Fruit fly (Drosophila melanogaster) whole organism, pupa: ENCODE results near the gene Mhc.

ENCODE experiments used
- CG10348 ChIP-seq: fragments of 200-800 bp; sonication (Bioruptor generic); IDR thresholded peaks from 2 replicates; pipeline ENCODE4 v1.3.6; 2022; ENCODE audit warnings: missing biosample characterization, missing genetic modification characterization
- CG13204 ChIP-seq: fragments of 200-800 bp; sonication (Bioruptor generic); optimal IDR thresholded peaks from 2 replicates; lab custom pipeline; 2018; ENCODE audit warnings: missing biosample characterization, mild to moderate bottlenecking, missing genetic modification characterization, moderate library complexity
- CG14655 ChIP-seq: fragments of 200-800 bp; sonication (Bioruptor generic); optimal IDR thresholded peaks from 3 replicates; lab custom pipeline; 2017; ENCODE audit warnings: mild to moderate bottlenecking, missing biosample characterization, missing genetic modification reagents, missing genetic modification characterization
- CG15710 ChIP-seq: fragments of 200-800 bp; sonication (Bioruptor generic); optimal IDR thresholded peaks from 2 replicates; lab custom pipeline; 2018; ENCODE audit warnings: missing biosample characterization, mild to moderate bottlenecking, missing genetic modification characterization, moderate library complexity
- CG17806 ChIP-seq: fragments of 200-800 bp; sonication (Bioruptor generic); optimal IDR thresholded peaks from 2 replicates; lab custom pipeline; 2018; ENCODE audit warnings: missing biosample characterization, mild to moderate bottlenecking, missing genetic modification characterization, moderate library complexity
- CG32121 ChIP-seq: fragments of 200-800 bp; sonication (Bioruptor generic); IDR thresholded peaks from 2 replicates; pipeline ENCODE4 v1.3.6; 2022; ENCODE audit warnings: missing biosample characterization, missing genetic modification characterization
- CG34367 ChIP-seq: fragments of 200-800 bp; sonication (Bioruptor generic); optimal IDR thresholded peaks from 2 replicates; lab custom pipeline; 2018; ENCODE audit warnings: missing biosample characterization, mild to moderate bottlenecking, missing genetic modification characterization
- CG8301 ChIP-seq: fragments of 200-800 bp; sonication (Bioruptor generic); optimal IDR thresholded peaks from 2 replicates; lab custom pipeline; 2018; ENCODE audit warnings: missing biosample characterization, mild to moderate bottlenecking, missing genetic modification characterization
- CG9948 ChIP-seq: fragments of 200-800 bp; sonication (Bioruptor generic); optimal IDR thresholded peaks from 2 replicates; lab custom pipeline; 2018; ENCODE audit warnings: missing biosample characterization, mild to moderate bottlenecking, missing genetic modification characterization, moderate library complexity
- D1 ChIP-seq: fragments of 200-800 bp; sonication (Bioruptor generic); optimal IDR thresholded peaks from 2 replicates; lab custom pipeline; 2018; ENCODE audit warnings: missing biosample characterization, mild to moderate bottlenecking, missing genetic modification characterization, moderate library complexity
- rn ChIP-seq: fragments of 200-800 bp; sonication (Bioruptor generic); IDR thresholded peaks from 2 replicates; pipeline ENCODE4 v1.3.6; 2022; ENCODE audit warnings: missing biosample characterization, missing genetic modification characterization

- TF ChIP-seq CG9948 (tag; lab: Kevin White, UChicago) (no peak), D1 (tag; lab: Kevin White, UChicago) (no peak), CG13204 (no peak), CG34367 (tag; lab: Kevin White, UChicago) (no peak), CG17806 (tag; lab: Kevin White, UChicago) (no peak), rn (GFP tag; lab: Robert Waterston, UW) (no peak), CG32121 (GFP tag; lab: Robert Waterston, UW) (no peak), CG10348 (no peak), CG14655 (GFP tag; lab: Kevin White, UChicago) (no peak), CG15710 (tag; lab: Kevin White, UChicago) (no peak), CG8301 (tag; lab: Kevin White, UChicago) (no peak)
These were observed 36.8 kb upstream of the Mhc start, which contains the start of gene Tsen2 for dm6 chr2L:16729556-16729955.
